Worm (Caenorhabditis elegans) whole organism, mixed stage, embryonic: ENCODE data around the gene F41G3.20.

ENCODE experiments used
- blmp-1 ChIP-seq: fragments of 150-350 bp; optimal IDR thresholded peaks from 2 replicates; lab custom pipeline; 2014; ENCODE audit warnings: missing biosample characterization, missing genetic modification characterization
- elt-1 ChIP-seq: sonication (generic microtip); optimal IDR thresholded peaks from 2 replicates; lab custom pipeline; 2017; ENCODE audit warnings: missing genetic modification characterization, mild to moderate bottlenecking, missing compliant biosample characterization, antibody characterized with exemption, moderate library complexity, borderline replicate concordance; ENCODE audit not compliant: insufficient read depth
- lsy-2 ChIP-seq: fragments of 150-350 bp; optimal IDR thresholded peaks from 2 replicates; lab custom pipeline; 2014; ENCODE audit warnings: missing biosample characterization, missing genetic modification characterization
- mep-1 ChIP-seq: fragments of 150-350 bp; optimal IDR thresholded peaks from 2 replicates; lab custom pipeline; 2017; ENCODE audit warnings: missing biosample characterization, missing genetic modification reagents, missing genetic modification characterization, inconsistent platforms
- nhr-12 ChIP-seq: fragments of 150-350 bp; optimal IDR thresholded peaks from 2 replicates; lab custom pipeline; 2014; ENCODE audit warnings: missing biosample characterization, missing genetic modification characterization
- nhr-2 ChIP-seq: fragments of 150-350 bp; optimal IDR thresholded peaks from 2 replicates; lab custom pipeline; 2014; ENCODE audit warnings: missing biosample characterization, missing genetic modification characterization
- nhr-237 ChIP-seq: fragments of 150-350 bp; optimal IDR thresholded peaks from 2 replicates; lab custom pipeline; 2014; ENCODE audit warnings: missing biosample characterization, missing genetic modification characterization
- nhr-28 ChIP-seq: fragments of 150-350 bp; optimal IDR thresholded peaks from 2 replicates; lab custom pipeline; 2014; ENCODE audit warnings: missing biosample characterization, missing genetic modification characterization
- snpc-4 ChIP-seq: fragments of 150-350 bp; optimal IDR thresholded peaks from 2 replicates; lab custom pipeline; 2014; ENCODE audit warnings: missing biosample characterization, missing genetic modification characterization
- tbx-8 ChIP-seq: fragments of 200-800 bp; sonication (Bioruptor generic); optimal IDR thresholded peaks from 2 replicates; lab custom pipeline; 2018; ENCODE audit warnings: mild to moderate bottlenecking, missing genetic modification characterization, moderate library complexity, missing compliant biosample characterization
- unc-39 ChIP-seq: fragments of 150-350 bp; optimal IDR thresholded peaks from 2 replicates; lab custom pipeline; 2014; ENCODE audit warnings: missing biosample characterization, missing genetic modification characterization
- ztf-11 ChIP-seq: fragments of 150-350 bp; optimal IDR thresholded peaks from 2 replicates; lab custom pipeline; 2014; ENCODE audit warnings: missing biosample characterization, missing genetic modification characterization

ce11 chrII:6718221-6718620 lies 32.6 kb downstream of the F41G3.20 start, which contains the start of gene tsp-10:
- TF ChIP-seq elt-1 (no peak), lsy-2 (tag; lab: Kevin White, UChicago) (no peak), snpc-4 (no peak), nhr-12 (tag; lab: Kevin White, UChicago) (no peak), mep-1 (tag; lab: Kevin White, UChicago) (no peak), blmp-1 (tag; lab: Kevin White, UChicago) (no peak), nhr-2 (no peak), nhr-237 (no peak), ztf-11 (tag; lab: Kevin White, UChicago) (no peak), nhr-28 (tag; lab: Kevin White, UChicago) (no peak), tbx-8 (GFP tag; lab: Kevin White, UChicago) (no peak), unc-39 (tag; lab: Kevin White, UChicago) (no peak)
